Worm (Caenorhabditis elegans): ENCODE results near the gene Y59C2A.2.

- TF ChIP-seq ama-1 (optimal IDR thresholded peaks at IDR 0.05) (no peak), ceh-36 (tag; optimal IDR thresholded peaks at IDR 0.05) (no peak), ceh-13 (GFP tag; optimal IDR thresholded peaks at IDR 0.05) (no peak), tra-4 (tag; optimal IDR thresholded peaks at IDR 0.05) (no peak), F13C5.2 (tag; optimal IDR thresholded peaks at IDR 0.05) (no peak), hnd-1 (tag; optimal IDR thresholded peaks at IDR 0.05) (no peak)
Observed at ce11 chrII:2236352-2236751, 32.4 kb upstream of the Y59C2A.2 start.
